Worm (Caenorhabditis elegans): Measurements from ENCODE around the gene ctl-2.
"Not testable (repeated sequence)": the region's sequence is repeated elsewhere in the genome, so short reads cannot be mapped to it uniquely, and the experiment has no call there.

The ctl-2 gene

DNA sequence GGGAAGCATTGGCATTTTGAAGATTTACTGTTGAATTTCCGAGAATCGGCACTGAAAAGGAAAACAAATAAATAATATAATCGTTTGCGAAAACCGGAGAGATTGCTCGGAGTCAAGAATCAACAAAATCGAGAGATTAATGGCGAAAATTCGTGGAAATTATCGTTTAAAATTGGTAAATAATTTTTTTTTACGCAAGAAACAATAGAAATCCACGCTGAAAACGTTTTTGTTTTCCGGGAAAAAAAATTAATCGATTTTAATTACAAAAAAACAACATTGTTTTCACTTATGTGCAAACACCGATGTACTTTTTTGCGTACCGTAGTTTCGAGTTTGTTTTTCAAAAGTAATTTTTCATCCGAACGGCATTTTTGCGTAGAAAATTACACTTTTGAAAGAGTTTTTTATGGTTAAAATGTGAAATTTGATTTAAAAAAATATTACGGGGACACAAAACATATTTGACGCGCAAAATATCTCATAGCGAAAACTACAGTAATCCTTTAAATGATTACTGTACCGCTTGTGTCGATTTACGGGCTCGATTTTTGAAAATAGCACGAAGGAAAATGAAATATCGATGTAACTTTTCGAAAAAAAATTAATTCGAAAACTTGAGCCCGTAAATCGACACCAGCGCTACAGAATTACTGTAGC is 9.0 kb upstream of the ctl-2 start, which contains the start of gene ctl-3:
Gene ctl-3 (minus strand): TSS at position 51 of the 660 bp plus-strand sequence.
- TF ChIP-seq zip-4 (GFP tag; optimal IDR thresholded peaks at IDR 0.05): no peak
- no peak for TF ChIP-seq xbp-1 (tag; optimal IDR thresholded peaks at IDR 0.05)
- no peak for TF ChIP-seq nhr-28 (tag; optimal IDR thresholded peaks at IDR 0.05)
- TF ChIP-seq pqm-1 (tag; optimal IDR thresholded peaks at IDR 0.05): no peak

DNA sequence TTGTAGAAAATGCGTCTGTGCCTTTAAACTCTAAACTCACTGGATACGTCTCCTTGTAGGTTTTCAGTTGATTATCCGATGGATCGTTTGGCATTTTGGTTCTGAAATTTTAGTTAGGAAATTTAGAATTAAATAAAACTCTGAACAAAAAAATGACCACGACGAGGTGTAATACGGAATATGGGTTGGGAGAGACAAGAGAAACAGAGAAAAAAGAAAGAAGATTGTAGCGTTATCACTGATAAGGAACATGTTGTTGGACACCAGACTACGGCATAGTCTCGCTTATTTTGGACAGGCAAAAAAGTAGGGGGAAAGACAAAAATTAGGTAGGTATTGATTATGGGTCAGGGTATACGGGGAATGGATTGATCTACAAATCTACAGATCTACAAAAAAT is 4.3 kb upstream of the ctl-2 start, which contains the start of gene ctl-1:
Gene ctl-1 (minus strand): TSS at position 101 of the 400 bp plus-strand sequence.
- not testable (repeated sequence) for TF ChIP-seq skn-1 (tag; optimal IDR thresholded peaks at IDR 0.05); hpl-2 (GFP tag; optimal IDR thresholded peaks at IDR 0.05); snu-23 (GFP tag; optimal IDR thresholded peaks at IDR 0.05)

ce11 chrII:14299254-14299759 is 2.5 kb downstream of the ctl-2 start:
- TF ChIP-seq efl-1 (optimal IDR thresholded peaks at IDR 0.05) (no peak), efl-1 (GFP tag; optimal IDR thresholded peaks at IDR 0.05 in 1 of 2) (peak in 1 of 2 experiments; percentile 57), ceh-82 (tag; optimal IDR thresholded peaks at IDR 0.05) (no peak), nhr-85 (tag) (peak; percentile 1)

DNA sequence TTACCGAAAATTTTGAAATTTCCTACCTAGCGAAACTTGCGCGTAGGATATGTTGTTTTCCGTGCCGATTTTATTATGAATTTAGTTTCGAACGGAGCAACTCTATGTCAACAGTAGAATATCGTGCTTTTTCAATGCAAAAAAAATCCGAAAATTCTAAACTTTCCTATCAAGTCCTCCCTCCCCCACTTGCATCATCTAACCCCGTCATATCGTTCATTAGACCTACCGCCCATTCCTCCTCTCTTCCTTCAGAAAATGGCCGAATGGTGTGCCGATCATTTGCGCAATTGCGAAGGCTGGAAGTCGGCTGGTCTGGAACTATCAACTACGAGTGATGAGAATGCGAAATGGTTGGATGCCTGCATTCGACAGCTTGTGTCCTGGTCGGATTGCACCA is 4.8 kb downstream of the ctl-2 start, which contains the start of gene Y54G11A.7:
Gene Y54G11A.7 (plus strand): TSS at position 256 of the 400 bp plus-strand sequence.
- peak; percentile 25 for TF ChIP-seq nhr-85 (tag)

ce11 chrII:14296320-14296719 is 5.5 kb downstream of the ctl-2 start:
- TF ChIP-seq nhr-85 (tag): peak; percentile 85
- no peak for TF ChIP-seq snpc-4 (tag; optimal IDR thresholded peaks at IDR 0.05)
- TF ChIP-seq nhr-47 (tag; optimal IDR thresholded peaks at IDR 0.05): peak; percentile 9
- no peak for TF ChIP-seq mef-2 (tag; optimal IDR thresholded peaks at IDR 0.05)
- TF ChIP-seq blmp-1 (tag; optimal IDR thresholded peaks at IDR 0.05): peak; percentile 95
- no peak for TF ChIP-seq mab-9 (GFP tag; IDR thresholded peaks at IDR 0.05)
- TF ChIP-seq nhr-71 (tag; optimal IDR thresholded peaks at IDR 0.05): peak; percentile 69
- peak in 1 of 2 experiments; percentile 96 for TF ChIP-seq mdl-1 (tag; optimal IDR thresholded peaks at IDR 0.05)
- TF ChIP-seq nhr-90 (tag; optimal IDR thresholded peaks at IDR 0.05; ENCODE audit: poor library complexity): peak; percentile 66
- peak; percentile 14 to 68 for TF ChIP-seq lin-35 (GFP tag; optimal IDR thresholded peaks at IDR 0.05)
- peak; percentile 66 for TF ChIP-seq skn-1 (tag; optimal IDR thresholded peaks at IDR 0.05)
- no peak for TF ChIP-seq nhr-11 (tag; optimal IDR thresholded peaks at IDR 0.05)
- peak; percentile 24 to 46 for TF ChIP-seq lsy-2 (tag; optimal IDR thresholded peaks at IDR 0.05)
- TF ChIP-seq dpl-1 (GFP tag; optimal IDR thresholded peaks at IDR 0.05): peak in 2 of 3 experiments; percentile 46 to 47
- TF ChIP-seq nhr-19 (GFP tag; conservative IDR thresholded peaks at IDR 0.05): peak; percentile 16; the same call in 1 of the 2 replicates
- TF ChIP-seq nhr-77 (tag; optimal IDR thresholded peaks at IDR 0.05): peak; percentile 68
- peak; percentile 30 to 49 for TF ChIP-seq efl-1 (optimal IDR thresholded peaks at IDR 0.05)
- peak in 1 of 2 experiments; percentile 72 for TF ChIP-seq efl-1 (GFP tag; optimal IDR thresholded peaks at IDR 0.05 in 1 of 2)
- TF ChIP-seq snu-23 (GFP tag; optimal IDR thresholded peaks at IDR 0.05): peak; percentile 77
- TF ChIP-seq lin-14 (GFP tag; optimal IDR thresholded peaks at IDR 0.05): peak; percentile 80
- TF ChIP-seq rnt-1 (tag; optimal IDR thresholded peaks at IDR 0.05): peak; percentile 2
- TF ChIP-seq tbx-2 (tag; optimal IDR thresholded peaks at IDR 0.05): peak; percentile 35
- peak; percentile 87 for TF ChIP-seq nhr-20 (tag; optimal IDR thresholded peaks at IDR 0.05)
- peak; percentile 75 for TF ChIP-seq mep-1 (tag; optimal IDR thresholded peaks at IDR 0.05)
- TF ChIP-seq pag-3 (tag; optimal IDR thresholded peaks at IDR 0.05; ENCODE audit: borderline replicate concordance, insufficient read depth): no peak
- TF ChIP-seq sup-37 (GFP tag; optimal IDR thresholded peaks at IDR 0.05): no peak
- peak; percentile 19 for TF ChIP-seq swsn-7 (tag; optimal IDR thresholded peaks at IDR 0.05)
- TF ChIP-seq elt-2 (tag; optimal IDR thresholded peaks at IDR 0.05): peak; percentile 87
- peak in 2 of 6 experiments; percentile 19 to 72 for TF ChIP-seq elt-3 (tag; optimal IDR thresholded peaks at IDR 0.05)
- TF ChIP-seq fos-1 (tag; optimal IDR thresholded peaks at IDR 0.05): peak; percentile 32

All from whole organism, L1 larva.